Worm (Caenorhabditis elegans) whole organism, midembryonic: ENCODE measurements around the gene gst-33.

Experiments
- T22C8.4 ChIP-seq: fragments of 200-800 bp; sonication (Bioruptor generic); IDR thresholded peaks from 2 replicates; pipeline ENCODE4 v1.3.6; 2022; ENCODE audit warnings: missing genetic modification characterization, missing compliant biosample characterization
- klf-2 ChIP-seq: fragments of 200-800 bp; sonication (Bioruptor generic); conservative IDR thresholded peaks from 2 replicates; pipeline ENCODE4 v1.3.6; 2022; ENCODE audit warnings: missing genetic modification reagents, missing genetic modification characterization, missing compliant biosample characterization
- ref-1 ChIP-seq: fragments of 200-800 bp; sonication (Bioruptor generic); conservative IDR thresholded peaks from 2 replicates; pipeline ENCODE4 v1.3.6; 2022; ENCODE audit warnings: missing genetic modification reagents, missing genetic modification characterization, missing compliant biosample characterization
- ztf-23 ChIP-seq: fragments of 200-800 bp; sonication (Bioruptor generic); IDR thresholded peaks from 2 replicates; pipeline ENCODE4 v1.3.6; 2022; ENCODE audit warnings: missing genetic modification reagents, missing genetic modification characterization, missing compliant biosample characterization
- ztf-29 ChIP-seq: fragments of 200-800 bp; sonication (Bioruptor generic); IDR thresholded peaks from 2 replicates; pipeline ENCODE4 v1.3.6; 2022; ENCODE audit warnings: missing genetic modification reagents, missing genetic modification characterization, missing compliant biosample characterization

DNA sequence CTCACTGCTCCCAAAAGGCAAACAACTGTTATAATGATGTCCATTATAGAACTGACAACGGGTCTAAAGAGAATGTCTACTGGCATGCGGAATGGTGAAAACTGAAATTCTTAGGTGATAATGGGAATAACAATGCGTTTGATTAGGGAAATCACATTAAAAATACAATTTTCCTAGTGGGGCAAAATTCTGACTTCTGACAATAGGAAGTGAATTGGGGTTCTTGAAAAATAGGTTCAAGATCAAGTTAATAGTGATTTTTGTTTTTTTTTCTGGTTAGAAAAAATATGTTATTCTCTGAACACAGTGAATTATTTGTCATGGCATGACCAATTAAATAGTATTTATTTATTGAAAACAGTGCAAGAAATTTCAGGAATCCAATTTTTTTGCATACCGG, 18.5 kb upstream of the gst-33 start, which contains the start of gene srbc-32:
- no peak for TF ChIP-seq ref-1 (GFP tag; lab: Robert Waterston, UW)
- TF ChIP-seq ztf-23 (GFP tag; lab: Robert Waterston, UW): no peak
- no peak for TF ChIP-seq klf-2 (GFP tag; lab: Robert Waterston, UW)
- no peak for TF ChIP-seq T22C8.4 (GFP tag; lab: Robert Waterston, UW)
- no peak for TF ChIP-seq ztf-29 (GFP tag; lab: Robert Waterston, UW)
